Fruit fly (Drosophila melanogaster) whole organism, wandering third instar larva: ENCODE data around the gene CG10584.
A peak's percentile ranks its signal among the peaks of the same experiment; 100 is the strongest.

Source experiments
- Abd-B ChIP-seq: fragments of >200 bp; optimal IDR thresholded peaks from 2 replicates; lab custom pipeline; 2017; ENCODE audit warnings: missing biosample characterization, missing genetic modification characterization
- CG32264 ChIP-seq: fragments of 200-800 bp; sonication (Bioruptor generic); optimal IDR thresholded peaks from 2 replicates; lab custom pipeline; 2016; ENCODE audit warnings: missing biosample characterization, missing genetic modification characterization
- CG9705 ChIP-seq: fragments of 200-800 bp; sonication (Bioruptor generic); optimal IDR thresholded peaks from 2 replicates; lab custom pipeline; 2018; ENCODE audit warnings: missing biosample characterization, mild to moderate bottlenecking, missing genetic modification characterization
- CrebA ChIP-seq: fragments of 200-800 bp; sonication (Bioruptor generic); optimal IDR thresholded peaks from 2 replicates; lab custom pipeline; 2016; ENCODE audit warnings: missing biosample characterization, mild to moderate bottlenecking, missing genetic modification characterization, borderline replicate concordance
- Dfd ChIP-seq: fragments of >200 bp; optimal IDR thresholded peaks from 2 replicates; lab custom pipeline; 2017; ENCODE audit warnings: missing biosample characterization, missing genetic modification characterization
- Dif ChIP-seq: fragments of 200-275, 200-300 bp; sonication (Bioruptor generic); optimal IDR thresholded peaks from 2 replicates; lab custom pipeline; 2018; ENCODE audit warnings: missing biosample characterization, missing genetic modification characterization; ENCODE audit not compliant: partially characterized antibody
- GATAd ChIP-seq: sonication (Bioruptor generic); optimal IDR thresholded peaks from 2 replicates; lab custom pipeline; 2016; ENCODE audit warnings: missing biosample characterization, missing genetic modification characterization
- HLH106 ChIP-seq: fragments of 200-800 bp; optimal IDR thresholded peaks from 3 replicates; lab custom pipeline; 2019; ENCODE audit warnings: missing biosample characterization, mild to moderate bottlenecking, missing genetic modification characterization, moderate library complexity
- Hnf4 ChIP-seq: fragments of 200-800 bp; sonication (Bioruptor generic); optimal IDR thresholded peaks from 2 replicates; lab custom pipeline; 2016; ENCODE audit warnings: missing biosample characterization, mild to moderate bottlenecking, missing genetic modification characterization
- Hr78 ChIP-seq: fragments of >200 bp; optimal IDR thresholded peaks from 2 replicates; lab custom pipeline; 2017; ENCODE audit warnings: missing biosample characterization, missing genetic modification characterization
- Hr83 ChIP-seq: fragments of 200-300 bp; sonication (Bioruptor generic); optimal IDR thresholded peaks from 2 replicates; lab custom pipeline; 2016; ENCODE audit warnings: missing biosample characterization, mild to moderate bottlenecking, missing genetic modification characterization, moderate library complexity; ENCODE audit not compliant: poor library complexity, severe bottlenecking
- Jra ChIP-seq: sonication (Bioruptor generic); optimal IDR thresholded peaks from 2 replicates; lab custom pipeline; 2016; ENCODE audit warnings: missing biosample characterization, missing genetic modification characterization
- Mio ChIP-seq: sonication (Bioruptor generic); optimal IDR thresholded peaks from 2 replicates; lab custom pipeline; 2016; ENCODE audit warnings: missing biosample characterization, missing genetic modification characterization
- Myc ChIP-seq: fragments of >200 bp; optimal IDR thresholded peaks from 2 replicates; lab custom pipeline; 2017
- N ChIP-seq: fragments of >200 bp; optimal IDR thresholded peaks from 2 replicates; lab custom pipeline; 2018; ENCODE audit warnings: missing biosample characterization, missing external identifiers, missing genetic modification characterization
- OdsH ChIP-seq: fragments of 200-800 bp; sonication (Bioruptor generic); optimal IDR thresholded peaks from 2 replicates; lab custom pipeline; 2016; ENCODE audit warnings: missing biosample characterization, mild to moderate bottlenecking, missing genetic modification characterization
- Rel ChIP-seq, 2 experiments: fragments of 200-800 bp; sonication (Bioruptor generic) in 1 of 2; optimal IDR thresholded peaks; 2 replicates in 1 of 2; 3 replicates in 1 of 2; lab custom pipeline; 2016 to 2019; ENCODE audit warnings: mild to moderate bottlenecking in 2 of 2, missing biosample characterization in 2 of 2, missing genetic modification characterization in 2 of 2, moderate library complexity in 1 of 2
- Sp1 ChIP-seq: fragments of 200-800 bp; sonication (Bioruptor generic); optimal IDR thresholded peaks from 3 replicates; lab custom pipeline; 2019; ENCODE audit warnings: missing biosample characterization, mild to moderate bottlenecking, missing genetic modification characterization, moderate library complexity
- Vsx2 ChIP-seq: fragments of 200-300, 225-300 bp; sonication (Bioruptor generic); optimal IDR thresholded peaks from 2 replicates; lab custom pipeline; 2018; ENCODE audit warnings: missing biosample characterization, missing genetic modification characterization; ENCODE audit not compliant: partially characterized antibody
- br ChIP-seq: fragments of 200-800 bp; sonication (Bioruptor generic); optimal IDR thresholded peaks from 2 replicates; lab custom pipeline; 2016; ENCODE audit warnings: missing biosample characterization, missing genetic modification characterization
- brk ChIP-seq: fragments of 200-800 bp; sonication (Bioruptor generic); optimal IDR thresholded peaks from 2 replicates; lab custom pipeline; 2016; ENCODE audit warnings: missing biosample characterization, mild to moderate bottlenecking, missing genetic modification characterization
- dl ChIP-seq, 2 experiments: fragments of 175-275, 200-275 bp in 1 of 2; fragments of 200-275 bp in 1 of 2; sonication (Bioruptor generic); optimal IDR thresholded peaks; lab custom pipeline; 2018; ENCODE audit warnings: mild to moderate bottlenecking in 2 of 2, missing biosample characterization in 2 of 2, missing genetic modification characterization in 2 of 2, moderate library complexity in 2 of 2; ENCODE audit not compliant: partially characterized antibody in 2 of 2, insufficient read depth in 1 of 2
- dmrt93B ChIP-seq: fragments of 200-800 bp; sonication (Bioruptor generic); optimal IDR thresholded peaks from 2 replicates; lab custom pipeline; 2018; ENCODE audit warnings: missing biosample characterization, mild to moderate bottlenecking, missing genetic modification characterization
- dsf ChIP-seq: sonication (Bioruptor generic); optimal IDR thresholded peaks from 2 replicates; lab custom pipeline; 2016; ENCODE audit warnings: missing biosample characterization, missing genetic modification characterization, borderline replicate concordance
- ey ChIP-seq: fragments of 200-800 bp; sonication (Bioruptor generic); optimal IDR thresholded peaks from 2 replicates; lab custom pipeline; 2016; ENCODE audit warnings: missing biosample characterization, missing genetic modification characterization
- foxo ChIP-seq, 2 experiments: fragments of 200-800 bp; sonication (Bioruptor generic); optimal IDR thresholded peaks; 2 replicates in 1 of 2; 3 replicates in 1 of 2; lab custom pipeline; 2016 to 2017; ENCODE audit warnings: missing biosample characterization in 2 of 2, missing genetic modification characterization in 2 of 2
- fru ChIP-seq: fragments of 200-800 bp; sonication (Bioruptor generic); optimal IDR thresholded peaks from 3 replicates; lab custom pipeline; 2016; ENCODE audit warnings: missing biosample characterization, mild to moderate bottlenecking, missing genetic modification characterization
- h ChIP-seq: fragments of 200-800 bp; sonication (Bioruptor generic); optimal IDR thresholded peaks from 3 replicates; lab custom pipeline; 2016; ENCODE audit warnings: missing biosample characterization, mild to moderate bottlenecking, missing genetic modification characterization
- jim ChIP-seq: fragments of 175-275, 200-325 bp; sonication (Bioruptor generic); optimal IDR thresholded peaks from 2 replicates; lab custom pipeline; 2016; ENCODE audit warnings: missing biosample characterization, mild to moderate bottlenecking, missing genetic modification characterization
- lola ChIP-seq: fragments of >200 bp; optimal IDR thresholded peaks from 2 replicates; lab custom pipeline; 2017; ENCODE audit warnings: missing biosample characterization, missing genetic modification characterization
- pan ChIP-seq: fragments of >200 bp; optimal IDR thresholded peaks from 2 replicates; lab custom pipeline; 2017
- psq ChIP-seq: fragments of 200-800 bp; sonication (Bioruptor generic); optimal IDR thresholded peaks from 3 replicates; lab custom pipeline; 2017; ENCODE audit warnings: missing biosample characterization, mild to moderate bottlenecking, missing genetic modification characterization, moderate library complexity
- rgr ChIP-seq: fragments of 200-800 bp; sonication (Bioruptor generic); optimal IDR thresholded peaks from 3 replicates; lab custom pipeline; 2016; ENCODE audit warnings: missing biosample characterization, mild to moderate bottlenecking, missing genetic modification characterization
- sage ChIP-seq: fragments of 200-800 bp; sonication (Bioruptor generic); optimal IDR thresholded peaks from 2 replicates; lab custom pipeline; 2016; ENCODE audit warnings: missing biosample characterization, mild to moderate bottlenecking, missing genetic modification characterization
- sv ChIP-seq: fragments of 200-800 bp; sonication (Bioruptor generic); optimal IDR thresholded peaks from 3 replicates; lab custom pipeline; 2016; ENCODE audit warnings: missing biosample characterization, missing genetic modification characterization
- tai ChIP-seq: sonication (Bioruptor generic); optimal IDR thresholded peaks from 2 replicates; lab custom pipeline; 2016; ENCODE audit warnings: missing biosample characterization, missing genetic modification characterization
- usp ChIP-seq: fragments of >200 bp; optimal IDR thresholded peaks from 2 replicates; lab custom pipeline; 2017; ENCODE audit warnings: missing biosample characterization, missing genetic modification characterization
- woc ChIP-seq: sonication (Bioruptor generic); optimal IDR thresholded peaks from 2 replicates; lab custom pipeline; 2016; ENCODE audit warnings: missing biosample characterization, mild to moderate bottlenecking, missing genetic modification characterization

The CG10584 gene

DNA sequence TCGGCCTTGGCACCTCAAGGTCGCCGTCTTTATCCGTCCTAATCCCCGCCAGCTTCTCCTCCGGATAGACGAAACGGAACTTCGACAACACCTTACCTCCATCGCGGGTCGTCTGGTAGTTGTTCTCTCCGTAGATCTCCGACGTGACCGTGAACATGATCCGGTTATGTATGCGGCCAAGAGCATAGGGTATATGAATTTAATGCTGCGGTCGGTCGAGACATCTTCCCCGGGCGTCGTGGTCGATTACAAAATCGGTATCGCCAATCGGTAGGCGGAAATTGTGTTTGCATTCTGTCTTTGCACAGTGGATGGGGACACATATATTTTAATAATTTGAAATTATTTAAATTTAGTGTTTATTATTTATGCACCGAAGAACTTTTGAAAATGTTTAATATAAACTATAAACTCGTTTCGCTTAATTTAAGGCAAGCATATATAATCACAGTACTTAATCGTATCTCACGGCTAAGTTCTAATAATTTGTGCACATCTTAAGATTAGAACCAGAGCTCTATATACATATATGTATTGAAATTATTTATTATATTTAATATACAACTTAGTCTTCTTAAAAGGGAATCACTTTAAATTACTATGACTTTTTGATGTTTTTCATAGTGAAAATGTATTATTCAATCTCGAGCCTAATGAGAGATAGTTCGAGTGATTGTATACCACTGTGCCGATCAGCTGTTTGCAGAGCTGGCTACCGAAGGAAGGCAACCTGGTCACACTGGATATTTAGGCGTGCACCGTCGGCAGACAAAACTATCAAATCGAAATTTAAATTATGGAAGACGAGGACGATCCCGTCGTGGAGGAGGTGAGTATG is at the start of gene CG10584, which contains the start of gene Polr3E:
Gene CG10584, minus strand, starts transcription at position 268 of the 838 bp plus-strand sequence.
Gene Polr3E, plus strand, starts transcription at position 733 of the 838 bp plus-strand sequence.
- TF ChIP-seq br (peak; percentile 65), lola (no peak), dmrt93B (GFP tag; lab: Kevin White, UChicago) (peak; percentile 83), N (GFP tag; lab: Kevin White, UChicago) (no peak), ey (GFP tag; lab: Kevin White, UChicago) (peak; percentile 55), rgr (GFP tag; lab: Kevin White, UChicago) (peak; percentile 88), sage (GFP tag; lab: Kevin White, UChicago) (peak; percentile 77), Dfd (GFP tag; lab: Kevin White, UChicago) (no peak), Hr78 (GFP tag; lab: Kevin White, UChicago) (no peak), h (GFP tag; lab: Kevin White, UChicago) (peak; percentile 82), HLH106 (peak; percentile 94), brk (GFP tag; lab: Kevin White, UChicago) (peak; percentile 72), jim (GFP tag; lab: Kevin White, UChicago) (no peak), OdsH (peak; percentile 86), dl (GFP tag; optimal IDR thresholded peaks at IDR 0.05; lab: Kevin White, UChicago; ENCODE audit: insufficient read depth in 1 of 2, partially characterized antibody in 2 of 2) (no peak), Hr83 (peak; percentile 60), CG9705 (GFP tag; lab: Kevin White, UChicago) (peak; percentile 89), CG32264 (GFP tag; lab: Kevin White, UChicago) (peak; percentile 7), Vsx2 (GFP tag; lab: Kevin White, UChicago) (no peak), fru (GFP tag; lab: Kevin White, UChicago) (peak; percentile 82), GATAd (GFP tag; lab: Kevin White, UChicago) (no peak), Dif (GFP tag; lab: Kevin White, UChicago) (no peak), Sp1 (GFP tag; lab: Kevin White, UChicago) (peak; percentile 96), tai (GFP tag; lab: Kevin White, UChicago) (no peak), Myc (lab: Kevin White, UChicago) (no peak), Abd-B (no peak), sv (GFP tag; lab: Kevin White, UChicago) (peak; percentile 71), Rel (GFP tag; optimal IDR thresholded peaks at IDR 0.05; lab: Kevin White, UChicago) (peak; percentile 52), Rel (tag; optimal IDR thresholded peaks at IDR 0.05; lab: Kevin White, UChicago) (peak; percentile 71), dsf (GFP tag; lab: Kevin White, UChicago) (no peak), CrebA (GFP tag; lab: Kevin White, UChicago) (no peak), woc (GFP tag; lab: Kevin White, UChicago) (peak; percentile 74), Hnf4 (GFP tag; lab: Kevin White, UChicago) (peak; percentile 66), usp (GFP tag; lab: Kevin White, UChicago) (no peak), pan (no peak), Mio (no peak), Jra (peak; percentile 70), foxo (GFP tag; optimal IDR thresholded peaks at IDR 0.05; lab: Kevin White, UChicago) (peak in 1 of 2 experiments; percentile 91), psq (GFP tag; lab: Kevin White, UChicago) (peak; percentile 86)

DNA sequence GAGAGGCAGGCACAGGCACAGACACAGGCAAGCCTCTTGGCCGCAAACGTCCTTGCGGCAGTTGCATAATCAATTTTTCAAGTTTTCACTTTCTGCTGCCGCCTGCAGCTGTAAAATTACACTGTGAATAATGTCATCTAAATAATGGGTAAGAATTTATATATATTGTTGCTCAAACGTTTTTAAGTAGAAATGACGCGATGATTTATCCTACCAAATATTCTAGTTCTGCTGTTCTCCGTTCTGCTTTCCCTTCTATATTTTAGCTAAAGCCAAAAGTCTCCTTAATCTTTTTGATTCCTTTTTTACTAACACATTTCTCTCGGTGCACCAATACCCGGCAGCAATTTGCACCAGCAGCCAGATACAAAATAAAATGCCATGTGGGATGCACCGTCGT is 49.3 kb upstream of the CG10584 start:
- TF ChIP-seq Dif (GFP tag; lab: Kevin White, UChicago) (no peak), GATAd (GFP tag; lab: Kevin White, UChicago) (no peak), CG32264 (GFP tag; lab: Kevin White, UChicago) (no peak), Dfd (GFP tag; lab: Kevin White, UChicago) (no peak), dsf (GFP tag; lab: Kevin White, UChicago) (no peak), fru (GFP tag; lab: Kevin White, UChicago) (peak; percentile 18)
